Worm (Caenorhabditis elegans) whole organism, L3 larva: ENCODE measurements around the gene Y59C2A.2.

ENCODE experiments used
- lin-39 ChIP-seq: fragments of 150-350 bp; optimal IDR thresholded peaks from 2 replicates; lab custom pipeline; 2018; ENCODE audit warnings: missing biosample characterization, missing genetic modification reagents, missing genetic modification characterization
- tbx-2 ChIP-seq: sonication (generic microtip); optimal IDR thresholded peaks from 2 replicates; lab custom pipeline; 2016; ENCODE audit warnings: mild to moderate bottlenecking, missing genetic modification characterization, missing compliant biosample characterization
- unc-39 ChIP-seq: sonication (generic microtip); optimal IDR thresholded peaks from 4 replicates; lab custom pipeline; 2017; ENCODE audit warnings: missing biosample characterization, missing genetic modification characterization

- TF ChIP-seq lin-39 (tag; lab: Kevin White, UChicago) (no peak), unc-39 (tag; lab: Kevin White, UChicago) (no peak), tbx-2 (tag; lab: Kevin White, UChicago) (no peak)
These were observed 29.3 kb upstream of the Y59C2A.2 start, which contains the start of gene cct-3 for ce11 chrII:2233240-2233639.
